Fruit fly (Drosophila melanogaster) whole organism, wandering third instar larva: Measurements from ENCODE around the gene Pgant35A.

Experiments
- CG32264 ChIP-seq: fragments of 200-800 bp; sonication (Bioruptor generic); optimal IDR thresholded peaks from 2 replicates; lab custom pipeline; 2016; ENCODE audit warnings: missing biosample characterization, missing genetic modification characterization
- CG9705 ChIP-seq: fragments of 200-800 bp; sonication (Bioruptor generic); optimal IDR thresholded peaks from 2 replicates; lab custom pipeline; 2018; ENCODE audit warnings: missing biosample characterization, mild to moderate bottlenecking, missing genetic modification characterization
- CrebA ChIP-seq: fragments of 200-800 bp; sonication (Bioruptor generic); optimal IDR thresholded peaks from 2 replicates; lab custom pipeline; 2016; ENCODE audit warnings: missing biosample characterization, mild to moderate bottlenecking, missing genetic modification characterization, borderline replicate concordance
- Dfd ChIP-seq: fragments of >200 bp; optimal IDR thresholded peaks from 2 replicates; lab custom pipeline; 2017; ENCODE audit warnings: missing biosample characterization, missing genetic modification characterization
- Dif ChIP-seq: fragments of 200-275, 200-300 bp; sonication (Bioruptor generic); optimal IDR thresholded peaks from 2 replicates; lab custom pipeline; 2018; ENCODE audit warnings: missing biosample characterization, missing genetic modification characterization; ENCODE audit not compliant: partially characterized antibody
- HLH106 ChIP-seq: fragments of 200-800 bp; optimal IDR thresholded peaks from 3 replicates; lab custom pipeline; 2019; ENCODE audit warnings: missing biosample characterization, mild to moderate bottlenecking, missing genetic modification characterization, moderate library complexity
- Hnf4 ChIP-seq: fragments of 200-800 bp; sonication (Bioruptor generic); optimal IDR thresholded peaks from 2 replicates; lab custom pipeline; 2016; ENCODE audit warnings: missing biosample characterization, mild to moderate bottlenecking, missing genetic modification characterization
- Hr78 ChIP-seq: fragments of >200 bp; optimal IDR thresholded peaks from 2 replicates; lab custom pipeline; 2017; ENCODE audit warnings: missing biosample characterization, missing genetic modification characterization
- Hr83 ChIP-seq: fragments of 200-300 bp; sonication (Bioruptor generic); optimal IDR thresholded peaks from 2 replicates; lab custom pipeline; 2016; ENCODE audit warnings: missing biosample characterization, mild to moderate bottlenecking, missing genetic modification characterization, moderate library complexity; ENCODE audit not compliant: poor library complexity, severe bottlenecking
- Jra ChIP-seq: sonication (Bioruptor generic); optimal IDR thresholded peaks from 2 replicates; lab custom pipeline; 2016; ENCODE audit warnings: missing biosample characterization, missing genetic modification characterization
- Mio ChIP-seq: sonication (Bioruptor generic); optimal IDR thresholded peaks from 2 replicates; lab custom pipeline; 2016; ENCODE audit warnings: missing biosample characterization, missing genetic modification characterization
- Myc ChIP-seq: fragments of >200 bp; optimal IDR thresholded peaks from 2 replicates; lab custom pipeline; 2017
- N ChIP-seq: fragments of >200 bp; optimal IDR thresholded peaks from 2 replicates; lab custom pipeline; 2018; ENCODE audit warnings: missing biosample characterization, missing external identifiers, missing genetic modification characterization
- OdsH ChIP-seq: fragments of 200-800 bp; sonication (Bioruptor generic); optimal IDR thresholded peaks from 2 replicates; lab custom pipeline; 2016; ENCODE audit warnings: missing biosample characterization, mild to moderate bottlenecking, missing genetic modification characterization
- Rel ChIP-seq, 2 experiments: fragments of 200-800 bp; sonication (Bioruptor generic) in 1 of 2; optimal IDR thresholded peaks; 2 replicates in 1 of 2; 3 replicates in 1 of 2; lab custom pipeline; 2016 to 2019; ENCODE audit warnings: mild to moderate bottlenecking in 2 of 2, missing biosample characterization in 2 of 2, missing genetic modification characterization in 2 of 2, moderate library complexity in 1 of 2
- Sp1 ChIP-seq: fragments of 200-800 bp; sonication (Bioruptor generic); optimal IDR thresholded peaks from 3 replicates; lab custom pipeline; 2019; ENCODE audit warnings: missing biosample characterization, mild to moderate bottlenecking, missing genetic modification characterization, moderate library complexity
- Vsx2 ChIP-seq: fragments of 200-300, 225-300 bp; sonication (Bioruptor generic); optimal IDR thresholded peaks from 2 replicates; lab custom pipeline; 2018; ENCODE audit warnings: missing biosample characterization, missing genetic modification characterization; ENCODE audit not compliant: partially characterized antibody
- br ChIP-seq: fragments of 200-800 bp; sonication (Bioruptor generic); optimal IDR thresholded peaks from 2 replicates; lab custom pipeline; 2016; ENCODE audit warnings: missing biosample characterization, missing genetic modification characterization
- dl ChIP-seq, 2 experiments: fragments of 175-275, 200-275 bp in 1 of 2; fragments of 200-275 bp in 1 of 2; sonication (Bioruptor generic); optimal IDR thresholded peaks; lab custom pipeline; 2018; ENCODE audit warnings: mild to moderate bottlenecking in 2 of 2, missing biosample characterization in 2 of 2, missing genetic modification characterization in 2 of 2, moderate library complexity in 2 of 2; ENCODE audit not compliant: partially characterized antibody in 2 of 2, insufficient read depth in 1 of 2
- dmrt93B ChIP-seq: fragments of 200-800 bp; sonication (Bioruptor generic); optimal IDR thresholded peaks from 2 replicates; lab custom pipeline; 2018; ENCODE audit warnings: missing biosample characterization, mild to moderate bottlenecking, missing genetic modification characterization
- dsf ChIP-seq: sonication (Bioruptor generic); optimal IDR thresholded peaks from 2 replicates; lab custom pipeline; 2016; ENCODE audit warnings: missing biosample characterization, missing genetic modification characterization, borderline replicate concordance
- ey ChIP-seq: fragments of 200-800 bp; sonication (Bioruptor generic); optimal IDR thresholded peaks from 2 replicates; lab custom pipeline; 2016; ENCODE audit warnings: missing biosample characterization, missing genetic modification characterization
- foxo ChIP-seq, 2 experiments: fragments of 200-800 bp; sonication (Bioruptor generic); optimal IDR thresholded peaks; 2 replicates in 1 of 2; 3 replicates in 1 of 2; lab custom pipeline; 2016 to 2017; ENCODE audit warnings: missing biosample characterization in 2 of 2, missing genetic modification characterization in 2 of 2
- fru ChIP-seq: fragments of 200-800 bp; sonication (Bioruptor generic); optimal IDR thresholded peaks from 3 replicates; lab custom pipeline; 2016; ENCODE audit warnings: missing biosample characterization, mild to moderate bottlenecking, missing genetic modification characterization
- h ChIP-seq: fragments of 200-800 bp; sonication (Bioruptor generic); optimal IDR thresholded peaks from 3 replicates; lab custom pipeline; 2016; ENCODE audit warnings: missing biosample characterization, mild to moderate bottlenecking, missing genetic modification characterization
- lola ChIP-seq: fragments of >200 bp; optimal IDR thresholded peaks from 2 replicates; lab custom pipeline; 2017; ENCODE audit warnings: missing biosample characterization, missing genetic modification characterization
- pan ChIP-seq: fragments of >200 bp; optimal IDR thresholded peaks from 2 replicates; lab custom pipeline; 2017
- psq ChIP-seq: fragments of 200-800 bp; sonication (Bioruptor generic); optimal IDR thresholded peaks from 3 replicates; lab custom pipeline; 2017; ENCODE audit warnings: missing biosample characterization, mild to moderate bottlenecking, missing genetic modification characterization, moderate library complexity
- rgr ChIP-seq: fragments of 200-800 bp; sonication (Bioruptor generic); optimal IDR thresholded peaks from 3 replicates; lab custom pipeline; 2016; ENCODE audit warnings: missing biosample characterization, mild to moderate bottlenecking, missing genetic modification characterization
- sage ChIP-seq: fragments of 200-800 bp; sonication (Bioruptor generic); optimal IDR thresholded peaks from 2 replicates; lab custom pipeline; 2016; ENCODE audit warnings: missing biosample characterization, mild to moderate bottlenecking, missing genetic modification characterization
- sv ChIP-seq: fragments of 200-800 bp; sonication (Bioruptor generic); optimal IDR thresholded peaks from 3 replicates; lab custom pipeline; 2016; ENCODE audit warnings: missing biosample characterization, missing genetic modification characterization
- tai ChIP-seq: sonication (Bioruptor generic); optimal IDR thresholded peaks from 2 replicates; lab custom pipeline; 2016; ENCODE audit warnings: missing biosample characterization, missing genetic modification characterization
- usp ChIP-seq: fragments of >200 bp; optimal IDR thresholded peaks from 2 replicates; lab custom pipeline; 2017; ENCODE audit warnings: missing biosample characterization, missing genetic modification characterization
- woc ChIP-seq: sonication (Bioruptor generic); optimal IDR thresholded peaks from 2 replicates; lab custom pipeline; 2016; ENCODE audit warnings: missing biosample characterization, mild to moderate bottlenecking, missing genetic modification characterization

Pgant35A gene

dm6 chr2L:14355033-14355851, 3.8 kb upstream of the Pgant35A start, which contains the start of gene Rab14 (continued):
- TF ChIP-seq Hr83 (GFP tag; lab: Kevin White, UChicago) (peak; percentile 20), dmrt93B (GFP tag; lab: Kevin White, UChicago) (peak; percentile 42), Hnf4 (GFP tag; lab: Kevin White, UChicago) (no peak), CG9705 (no peak), br (peak; percentile 76), dsf (no peak), N (GFP tag; lab: Kevin White, UChicago) (no peak), psq (GFP tag; lab: Kevin White, UChicago) (peak; percentile 66), Dfd (GFP tag; lab: Kevin White, UChicago) (no peak), Sp1 (GFP tag; lab: Kevin White, UChicago) (peak; percentile 79), dl (GFP tag; optimal IDR thresholded peaks at IDR 0.05; lab: Kevin White, UChicago; ENCODE audit: insufficient read depth in 1 of 2, partially characterized antibody in 2 of 2) (no peak), woc (peak; percentile 62), Hr78 (GFP tag; lab: Kevin White, UChicago) (no peak)
- TF ChIP-seq, all 38 proteins: peak for 19

dm6 chr2L:14355852-14356174, 3.2 kb upstream of the Pgant35A start:
- TF ChIP-seq dl (GFP tag; optimal IDR thresholded peaks at IDR 0.05; lab: Kevin White, UChicago; ENCODE audit: insufficient read depth in 1 of 2, partially characterized antibody in 2 of 2) (no peak), fru (peak; percentile 24)

- no peak for TF ChIP-seq Myc
- no peak for TF ChIP-seq dl (GFP tag; optimal IDR thresholded peaks at IDR 0.05; lab: Kevin White, UChicago; ENCODE audit: insufficient read depth in 1 of 2, partially characterized antibody in 2 of 2)
- no peak for TF ChIP-seq N (GFP tag; lab: Kevin White, UChicago)
- TF ChIP-seq Hnf4 (GFP tag; lab: Kevin White, UChicago): peak; percentile 13
- TF ChIP-seq Hr83 (GFP tag; lab: Kevin White, UChicago): peak; percentile 27
- no peak for TF ChIP-seq Dfd (GFP tag; lab: Kevin White, UChicago)
- TF ChIP-seq Mio (GFP tag; lab: Kevin White, UChicago): no peak
Observed at dm6 chr2L:14356279-14356678, 2.8 kb upstream of the Pgant35A start.

dm6 chr2L:14356793-14357372, 2.2 kb upstream of the Pgant35A start:
- TF ChIP-seq br (peak; percentile 25), h (GFP tag; lab: Kevin White, UChicago) (peak; percentile 17), Hr83 (GFP tag; lab: Kevin White, UChicago) (peak; percentile 34), Jra (no peak), fru (no peak), rgr (peak; percentile 50), OdsH (peak; percentile 10)

- TF ChIP-seq Rel (GFP tag; optimal IDR thresholded peaks at IDR 0.05; lab: Kevin White, UChicago) (no peak), Rel (tag; optimal IDR thresholded peaks at IDR 0.05; lab: Kevin White, UChicago) (no peak), Vsx2 (GFP tag; lab: Kevin White, UChicago) (no peak), tai (no peak), h (GFP tag; lab: Kevin White, UChicago) (no peak), Jra (no peak), dsf (no peak), sv (GFP tag; lab: Kevin White, UChicago) (no peak), CG9705 (no peak), Myc (no peak), ey (GFP tag; lab: Kevin White, UChicago) (no peak), pan (no peak), OdsH (no peak), sage (GFP tag; lab: Kevin White, UChicago) (no peak), dmrt93B (GFP tag; lab: Kevin White, UChicago) (no peak), Mio (GFP tag; lab: Kevin White, UChicago) (no peak)
Observed at dm6 chr2L:14361281-14361680, 2.2 kb downstream of the Pgant35A start.

- TF ChIP-seq OdsH (peak; percentile 52), fru (peak; percentile 50), CG32264 (GFP tag; lab: Kevin White, UChicago) (no peak), sv (GFP tag; lab: Kevin White, UChicago) (peak; percentile 26), usp (GFP tag; lab: Kevin White, UChicago) (no peak), rgr (peak; percentile 54), Dfd (GFP tag; lab: Kevin White, UChicago) (no peak), Vsx2 (GFP tag; lab: Kevin White, UChicago) (no peak), HLH106 (tag; lab: Kevin White, UChicago) (peak; percentile 69), CrebA (GFP tag; lab: Kevin White, UChicago) (no peak), foxo (GFP tag; optimal IDR thresholded peaks at IDR 0.05; lab: Kevin White, UChicago) (peak in 1 of 2 experiments; percentile 68), woc (peak; percentile 28), lola (GFP tag; lab: Kevin White, UChicago) (no peak), psq (GFP tag; lab: Kevin White, UChicago) (peak; percentile 53), Hr78 (GFP tag; lab: Kevin White, UChicago) (no peak), ey (GFP tag; lab: Kevin White, UChicago) (peak; percentile 24), dsf (no peak), N (GFP tag; lab: Kevin White, UChicago) (no peak), Dif (GFP tag; lab: Kevin White, UChicago) (no peak), Hnf4 (GFP tag; lab: Kevin White, UChicago) (peak; percentile 55), Sp1 (GFP tag; lab: Kevin White, UChicago) (peak; percentile 75)
Observed at dm6 chr2L:14361736-14362180, 2.7 kb downstream of the Pgant35A start, which contains the start of gene spel1. TSS of gene spel1 (plus strand) at chr2L:14362069.
